Worm (Caenorhabditis elegans) whole organism, midembryonic: Measurements from ENCODE around the gene F55C9.6.

Source experiments
- T22C8.4 ChIP-seq: fragments of 200-800 bp; sonication (Bioruptor generic); IDR thresholded peaks from 2 replicates; pipeline ENCODE4 v1.3.6; 2022; ENCODE audit warnings: missing genetic modification characterization, missing compliant biosample characterization
- cog-1 ChIP-seq: sonication (generic microtip); optimal IDR thresholded peaks from 2 replicates; lab custom pipeline; 2016; ENCODE audit warnings: missing genetic modification characterization, missing compliant biosample characterization
- flt-1 ChIP-seq: fragments of 200-800 bp; sonication (Bioruptor generic); IDR thresholded peaks from 2 replicates; pipeline ENCODE4 v1.3.6; 2022; ENCODE audit warnings: missing genetic modification characterization, missing compliant biosample characterization
- klf-2 ChIP-seq: fragments of 200-800 bp; sonication (Bioruptor generic); conservative IDR thresholded peaks from 2 replicates; pipeline ENCODE4 v1.3.6; 2022; ENCODE audit warnings: missing genetic modification reagents, missing genetic modification characterization, missing compliant biosample characterization
- med-1 ChIP-seq: sonication (generic microtip); optimal IDR thresholded peaks from 2 replicates; lab custom pipeline; 2017; ENCODE audit warnings: missing genetic modification characterization, mild to moderate bottlenecking, missing compliant biosample characterization, antibody characterized with exemption, missing genetic modification reagents; ENCODE audit not compliant: insufficient read depth
- ref-1 ChIP-seq: fragments of 200-800 bp; sonication (Bioruptor generic); conservative IDR thresholded peaks from 2 replicates; pipeline ENCODE4 v1.3.6; 2022; ENCODE audit warnings: missing genetic modification reagents, missing genetic modification characterization, missing compliant biosample characterization
- tab-1 ChIP-seq: fragments of 200-800 bp; sonication (Bioruptor generic); IDR thresholded peaks from 2 replicates; pipeline ENCODE4 v1.3.6; 2022; ENCODE audit warnings: missing genetic modification characterization, missing compliant biosample characterization
- ztf-23 ChIP-seq: fragments of 200-800 bp; sonication (Bioruptor generic); IDR thresholded peaks from 2 replicates; pipeline ENCODE4 v1.3.6; 2022; ENCODE audit warnings: missing genetic modification reagents, missing genetic modification characterization, missing compliant biosample characterization
- ztf-29 ChIP-seq: fragments of 200-800 bp; sonication (Bioruptor generic); IDR thresholded peaks from 2 replicates; pipeline ENCODE4 v1.3.6; 2022; ENCODE audit warnings: missing genetic modification reagents, missing genetic modification characterization, missing compliant biosample characterization

ce11 chrV:19301934-19302333 is 5.3 kb upstream of the F55C9.6 start, which contains the start of gene fbxb-62:
- TF ChIP-seq tab-1 (no peak), ztf-23 (GFP tag; lab: Robert Waterston, UW) (no peak), T22C8.4 (GFP tag; lab: Robert Waterston, UW) (0 out of 2 replicates have a peak, but pooled peaks have one; percentile 29), ref-1 (no peak), ztf-29 (GFP tag; lab: Robert Waterston, UW) (no peak), flt-1 (no peak), cog-1 (tag; lab: Kevin White, UChicago) (no peak), klf-2 (no peak), med-1 (GFP tag; lab: Kevin White, UChicago) (no peak)
